Worm (Caenorhabditis elegans) whole organism, L4 larva: ENCODE data around the gene B0273.1.

Experiments used
- D1046.2 ChIP-seq: fragments of 200-800 bp; sonication (Bioruptor generic); IDR thresholded peaks from 2 replicates; pipeline ENCODE4 v1.3.6; 2022; ENCODE audit warnings: missing genetic modification characterization, missing compliant biosample characterization
- F26F4.8 ChIP-seq: fragments of 200-800 bp; sonication (Bioruptor generic); conservative IDR thresholded peaks from 2 replicates; pipeline ENCODE4 v1.3.6; 2022; ENCODE audit warnings: missing genetic modification characterization, missing compliant biosample characterization
- F44E2.7 ChIP-seq: fragments of 200-800 bp; sonication (Bioruptor generic); IDR thresholded peaks from 2 replicates; pipeline ENCODE4 v2.1.2; 2022; ENCODE audit warnings: missing genetic modification characterization, missing compliant biosample characterization
- R02D3.7 ChIP-seq: fragments of 150-350 bp; sonication (generic microtip); optimal IDR thresholded peaks from 3 replicates; lab custom pipeline; 2014; ENCODE audit warnings: missing biosample characterization, missing genetic modification characterization
- Y105C5A.15 ChIP-seq: fragments of 200-800 bp; sonication (Bioruptor generic); IDR thresholded peaks from 2 replicates; pipeline ENCODE4 v1.3.6; 2022; ENCODE audit warnings: missing genetic modification characterization, missing compliant biosample characterization
- Y48G9A.11 ChIP-seq: fragments of 200-800 bp; sonication (Bioruptor generic); IDR thresholded peaks from 2 replicates; pipeline ENCODE4 v1.3.6; 2022; ENCODE audit warnings: missing genetic modification reagents, missing genetic modification characterization, missing compliant biosample characterization
- aha-1 ChIP-seq: fragments of 150-350 bp; peaks from one replicate; lab custom pipeline; 2014; ENCODE audit warnings: missing biosample characterization, missing genetic modification characterization
- ceh-32 ChIP-seq: sonication (generic microtip); optimal IDR thresholded peaks from 2 replicates; lab custom pipeline; 2016; ENCODE audit warnings: mild to moderate bottlenecking, missing genetic modification characterization, missing compliant biosample characterization; ENCODE audit not compliant: poor library complexity
- ceh-44 ChIP-seq: fragments of 200-800 bp; sonication (Bioruptor generic); IDR thresholded peaks from 2 replicates; pipeline ENCODE4 v1.3.6; 2022; ENCODE audit warnings: missing genetic modification reagents, missing genetic modification characterization, missing compliant biosample characterization
- ctbp-1 ChIP-seq: fragments of 200-800 bp; sonication (Bioruptor generic); IDR thresholded peaks from 2 replicates; pipeline ENCODE4 v1.3.6; 2022; ENCODE audit warnings: missing genetic modification reagents, missing genetic modification characterization, missing compliant biosample characterization
- daf-12 ChIP-seq: fragments of 150-350 bp; optimal IDR thresholded peaks from 2 replicates; lab custom pipeline; 2014; ENCODE audit warnings: missing biosample characterization, missing genetic modification reagents, missing genetic modification characterization
- daf-16 ChIP-seq, 3 experiments: sonication (generic microtip); optimal IDR thresholded peaks; 2 replicates each; lab custom pipeline; 2016 to 2017; ENCODE audit warnings: missing genetic modification characterization in 3 of 3, missing genetic modification reagents in 3 of 3, mild to moderate bottlenecking in 2 of 3, missing compliant biosample characterization in 2 of 3, missing biosample characterization in 1 of 3, moderate library complexity in 1 of 3
- daf-19 ChIP-seq: fragments of 200-800 bp; sonication (Bioruptor generic); conservative IDR thresholded peaks from 2 replicates; pipeline ENCODE4 v1.3.6; 2022; ENCODE audit warnings: missing genetic modification characterization, missing compliant biosample characterization
- dmd-9 ChIP-seq: fragments of 200-800 bp; sonication (Bioruptor generic); IDR thresholded peaks from 2 replicates; pipeline ENCODE4 v1.3.6; 2022; ENCODE audit warnings: missing genetic modification reagents, missing genetic modification characterization, missing compliant biosample characterization
- dpl-1 ChIP-seq: fragments of 150-350 bp; optimal IDR thresholded peaks from 2 replicates; lab custom pipeline; 2014; ENCODE audit warnings: missing biosample characterization, missing genetic modification reagents, missing genetic modification characterization
- duxl-1 ChIP-seq: sonication (generic microtip); optimal IDR thresholded peaks from 2 replicates; lab custom pipeline; 2016; ENCODE audit warnings: mild to moderate bottlenecking, missing genetic modification characterization, moderate library complexity, missing compliant biosample characterization; ENCODE audit not compliant: poor library complexity
- fos-1 ChIP-seq: fragments of 150-350 bp; optimal IDR thresholded peaks from 2 replicates; lab custom pipeline; 2014; ENCODE audit warnings: missing biosample characterization, missing genetic modification characterization
- hlh-11 ChIP-seq: fragments of 200-800 bp; sonication (Bioruptor generic); optimal IDR thresholded peaks from 2 replicates; lab custom pipeline; 2018; ENCODE audit warnings: mild to moderate bottlenecking, missing genetic modification characterization, missing compliant biosample characterization
- hmg-1.1 ChIP-seq: fragments of 200-800 bp; sonication (Bioruptor generic); IDR thresholded peaks from 2 replicates; pipeline ENCODE4 v1.3.6; 2022; ENCODE audit warnings: missing genetic modification reagents, missing genetic modification characterization, missing compliant biosample characterization
- lin-13 ChIP-seq: fragments of 150-350 bp; optimal IDR thresholded peaks from 2 replicates; lab custom pipeline; 2014; ENCODE audit warnings: missing biosample characterization, missing genetic modification reagents, missing genetic modification characterization
- lin-15B ChIP-seq: fragments of 150-350 bp; sonication (generic microtip); optimal IDR thresholded peaks from 3 replicates; lab custom pipeline; 2014; ENCODE audit warnings: missing biosample characterization, missing genetic modification characterization
- lir-3 ChIP-seq: sonication (generic microtip); optimal IDR thresholded peaks from 2 replicates; lab custom pipeline; 2016; ENCODE audit warnings: mild to moderate bottlenecking, missing genetic modification characterization, missing compliant biosample characterization
- lsy-2 ChIP-seq, 2 experiments: fragments of 150-350 bp in 1 of 2; sonication (generic microtip) in 1 of 2; optimal IDR thresholded peaks; 2 replicates each; lab custom pipeline; 2014 to 2017; ENCODE audit warnings: missing biosample characterization in 2 of 2, missing genetic modification characterization in 2 of 2
- mdl-1 ChIP-seq, 2 experiments: fragments of 150-350 bp in 1 of 2; sonication (generic microtip) in 1 of 2; optimal IDR thresholded peaks; 2 replicates each; lab custom pipeline; 2014 to 2017; ENCODE audit warnings: missing biosample characterization in 2 of 2, missing genetic modification characterization in 2 of 2
- mxl-2 ChIP-seq: fragments of 200-800 bp; sonication (Bioruptor generic); conservative IDR thresholded peaks from 2 replicates; pipeline ENCODE4 v1.3.6; 2022; ENCODE audit warnings: missing genetic modification reagents, missing genetic modification characterization, missing compliant biosample characterization
- nhr-237 ChIP-seq: sonication (generic microtip); optimal IDR thresholded peaks from 2 replicates; lab custom pipeline; 2017; ENCODE audit warnings: missing biosample characterization, missing genetic modification characterization
- nhr-41 ChIP-seq: fragments of 200-800 bp; sonication (Bioruptor generic); IDR thresholded peaks from 2 replicates; pipeline ENCODE4 v1.3.6; 2022; ENCODE audit warnings: missing genetic modification reagents, missing genetic modification characterization, missing compliant biosample characterization
- nhr-6 ChIP-seq: fragments of 150-350 bp; optimal IDR thresholded peaks from 2 replicates; lab custom pipeline; 2014; ENCODE audit warnings: missing biosample characterization, missing genetic modification characterization
- nhr-76 ChIP-seq: fragments of 150-350 bp; optimal IDR thresholded peaks from 2 replicates; lab custom pipeline; 2014; ENCODE audit warnings: missing biosample characterization, missing genetic modification characterization
- pha-4 ChIP-seq, 2 experiments: fragments of 150-350 bp in 1 of 2; fragments of 200-800 bp in 1 of 2; sonication (Bioruptor generic) in 1 of 2; IDR thresholded peaks in 1 of 2; optimal IDR thresholded peaks in 1 of 2; 2 replicates each; pipeline versions ENCODE4 v1.3.6 to Lab custom; 2014 to 2022; ENCODE audit warnings: missing genetic modification characterization in 2 of 2, missing genetic modification reagents in 2 of 2, missing biosample characterization in 1 of 2, missing compliant biosample characterization in 1 of 2
- pqm-1 ChIP-seq: sonication (generic microtip); optimal IDR thresholded peaks from 2 replicates; lab custom pipeline; 2017; ENCODE audit warnings: missing biosample characterization, missing genetic modification characterization
- sdz-12 ChIP-seq: fragments of 200-800 bp; sonication (Bioruptor generic); optimal IDR thresholded peaks from 2 replicates; lab custom pipeline; 2018; ENCODE audit warnings: mild to moderate bottlenecking, missing genetic modification characterization, missing compliant biosample characterization
- snpc-1.2 ChIP-seq: fragments of 200-800 bp; sonication (Bioruptor generic); IDR thresholded peaks from 2 replicates; pipeline ENCODE4 v1.3.6; 2022; ENCODE audit warnings: missing genetic modification reagents, missing genetic modification characterization, missing compliant biosample characterization
- snpc-4 ChIP-seq: fragments of 150-350 bp; optimal IDR thresholded peaks from 2 replicates; lab custom pipeline; 2014; ENCODE audit warnings: missing biosample characterization, missing genetic modification characterization
- spr-1 ChIP-seq: sonication (generic microtip); optimal IDR thresholded peaks from 2 replicates; lab custom pipeline; 2016; ENCODE audit warnings: mild to moderate bottlenecking, missing genetic modification characterization, missing compliant biosample characterization
- tra-1 ChIP-seq: fragments of 200-800 bp; sonication (Bioruptor generic); IDR thresholded peaks from 2 replicates; pipeline ENCODE4 v1.3.6; 2022; ENCODE audit warnings: missing genetic modification reagents, missing genetic modification characterization, missing compliant biosample characterization
- unc-130 ChIP-seq: sonication (generic microtip); optimal IDR thresholded peaks from 2 replicates; lab custom pipeline; 2016; ENCODE audit warnings: missing genetic modification reagents, missing genetic modification characterization, missing compliant biosample characterization
- unc-62 ChIP-seq, 3 experiments: fragments of 150-350 bp in 1 of 3; sonication (generic microtip); optimal IDR thresholded peaks in 2 of 3; peaks in 1 of 3; 1 replicate in 1 of 3; 2 replicates in 2 of 3; lab custom pipeline; 2014 to 2017; ENCODE audit warnings: missing biosample characterization in 3 of 3, missing genetic modification characterization in 3 of 3, missing genetic modification reagents in 3 of 3, missing genotype in 1 of 3
- zip-11 ChIP-seq: fragments of 200-800 bp; sonication (Bioruptor generic); IDR thresholded peaks from 2 replicates; pipeline ENCODE4 v1.3.6; 2022; ENCODE audit warnings: missing genetic modification characterization, missing compliant biosample characterization

B0273.1 gene

ce11 chrIV:5507754-5508153 lies 14.0 kb downstream of the B0273.1 start:
- TF ChIP-seq unc-62 (GFP tag; optimal IDR thresholded peaks at IDR 0.05 in 1 of 2; lab: Kevin White, UChicago) (no peak), unc-62 (tag; optimal IDR thresholded peaks at IDR 0.05; lab: Kevin White, UChicago) (no peak), lsy-2 (tag; optimal IDR thresholded peaks at IDR 0.05; lab: Kevin White, UChicago) (no peak), nhr-237 (tag; lab: Kevin White, UChicago) (no peak), fos-1 (tag; lab: Kevin White, UChicago) (no peak), mxl-2 (GFP tag; lab: Robert Waterston, UW) (no peak), F44E2.7 (GFP tag; lab: Robert Waterston, UW) (no peak), daf-12 (tag; lab: Kevin White, UChicago) (no peak), Y105C5A.15 (no peak), ceh-32 (no peak), dmd-9 (no peak), lin-15B (tag; lab: Kevin White, UChicago) (no peak), hlh-11 (no peak), sdz-12 (GFP tag; lab: Kevin White, UChicago) (no peak), nhr-41 (GFP tag; lab: Robert Waterston, UW) (no peak), pqm-1 (tag; lab: Kevin White, UChicago) (no peak)

ce11 chrIV:5514789-5515188 lies 21.0 kb downstream of the B0273.1 start:
- TF ChIP-seq nhr-6 (tag; lab: Kevin White, UChicago) (no peak), lir-3 (no peak), unc-62 (GFP tag; optimal IDR thresholded peaks at IDR 0.05 in 1 of 2; lab: Kevin White, UChicago) (peak in 1 of 2 experiments; percentile 94), unc-62 (tag; optimal IDR thresholded peaks at IDR 0.05; lab: Kevin White, UChicago) (no peak), lin-13 (no peak), nhr-76 (tag; lab: Kevin White, UChicago) (no peak), daf-19 (GFP tag; lab: Robert Waterston, UW) (no peak), mxl-2 (GFP tag; lab: Robert Waterston, UW) (no peak)

ce11 chrIV:5519044-5519443 lies 25.3 kb downstream of the B0273.1 start:
- no peak for TF ChIP-seq daf-16 (GFP tag; optimal IDR thresholded peaks at IDR 0.05; lab: Kevin White, UChicago)
- TF ChIP-seq daf-16 (tag; optimal IDR thresholded peaks at IDR 0.05; lab: Kevin White, UChicago) = no peak
- no peak for TF ChIP-seq F26F4.8 (GFP tag; lab: Robert Waterston, UW)
- TF ChIP-seq unc-62 (GFP tag; optimal IDR thresholded peaks at IDR 0.05 in 1 of 2; lab: Kevin White, UChicago) = peak in 1 of 2 experiments; percentile 80
- TF ChIP-seq unc-62 (tag; optimal IDR thresholded peaks at IDR 0.05; lab: Kevin White, UChicago) = no peak
- TF ChIP-seq snpc-4 (tag; lab: Kevin White, UChicago) = no peak

ce11 chrIV:5526711-5527383 lies 33.1 kb downstream of the B0273.1 start:
- TF ChIP-seq Y48G9A.11 (GFP tag; lab: Robert Waterston, UW) (no peak), pha-4 (GFP tag; IDR thresholded peaks at IDR 0.05; lab: Robert Waterston, UW) (no peak), pha-4 (tag; optimal IDR thresholded peaks at IDR 0.05; lab: Kevin White, UChicago) (peak; percentile 22), aha-1 (tag; lab: Kevin White, UChicago) (peak; percentile 48), nhr-6 (tag; lab: Kevin White, UChicago) (peak; percentile 42)

- TF ChIP-seq unc-130 (GFP tag; lab: Kevin White, UChicago) (no peak), duxl-1 (tag; lab: Kevin White, UChicago) (no peak), tra-1 (GFP tag; lab: Robert Waterston, UW) (no peak), ceh-44 (no peak), D1046.2 (GFP tag; lab: Robert Waterston, UW) (no peak), mdl-1 (tag; optimal IDR thresholded peaks at IDR 0.05; lab: Kevin White, UChicago) (no peak), aha-1 (tag; lab: Kevin White, UChicago) (no peak), R02D3.7 (no peak), dpl-1 (GFP tag; lab: Kevin White, UChicago) (no peak), hmg-1.1 (GFP tag; lab: Robert Waterston, UW) (no peak), zip-11 (no peak), snpc-1.2 (GFP tag; lab: Robert Waterston, UW) (no peak), ctbp-1 (GFP tag; lab: Robert Waterston, UW) (no peak), spr-1 (no peak)
- TF ChIP-seq, all 104 proteins: peak for 0
These were observed 34.5 kb downstream of the B0273.1 start, which contains the start of gene unc-5 for ce11 chrIV:5528285-5528684. Gene unc-5, minus strand, starts transcription at chrIV:5528338.
